Fruit fly (Drosophila melanogaster) whole organism, embryonic: ENCODE data around the gene CG46059.

ENCODE experiments used
- Antp ChIP-seq: fragments of 200-800 bp; sonication (Bioruptor generic); optimal IDR thresholded peaks from 3 replicates; lab custom pipeline; 2016; ENCODE audit warnings: missing biosample characterization, missing genetic modification characterization
- B-H1 ChIP-seq: fragments of 200-800 bp; sonication (Bioruptor generic); IDR thresholded peaks from 3 replicates; pipeline ENCODE4 v1.3.6; 2022; ENCODE audit warnings: missing biosample characterization, missing genetic modification characterization
- CG11247 ChIP-seq: fragments of 200-800 bp; sonication (Bioruptor generic); IDR thresholded peaks from 2 replicates; pipeline ENCODE4 v1.3.6; 2022; ENCODE audit warnings: missing biosample characterization, missing genetic modification characterization
- CG11504 ChIP-seq: fragments of 200-800 bp; sonication (Bioruptor generic); optimal IDR thresholded peaks from 3 replicates; lab custom pipeline; 2019; ENCODE audit warnings: missing biosample characterization, mild to moderate bottlenecking, missing genetic modification characterization, moderate library complexity
- CG12155 ChIP-seq: fragments of 200-800 bp; sonication (Bioruptor generic); optimal IDR thresholded peaks from 3 replicates; lab custom pipeline; 2016; ENCODE audit warnings: missing biosample characterization, missing genetic modification characterization
- CG15514 ChIP-seq: fragments of 200-800 bp; sonication (Bioruptor generic); optimal IDR thresholded peaks from 3 replicates; lab custom pipeline; 2017; ENCODE audit warnings: missing biosample characterization, missing genetic modification characterization, mild to moderate bottlenecking, moderate library complexity, missing genetic modification reagents
- CG16779 ChIP-seq: fragments of 200-800 bp; sonication (Bioruptor generic); IDR thresholded peaks from 2 replicates; pipeline ENCODE4 v1.3.6; 2022; ENCODE audit warnings: missing biosample characterization, missing genetic modification characterization
- CG16815 ChIP-seq: fragments of 200-800 bp; sonication (Bioruptor generic); optimal IDR thresholded peaks from 3 replicates; lab custom pipeline; 2017; ENCODE audit warnings: missing biosample characterization, mild to moderate bottlenecking, missing genetic modification characterization
- CG17912 ChIP-seq: fragments of 200-800 bp; sonication (Bioruptor generic); optimal IDR thresholded peaks from 2 replicates; lab custom pipeline; 2018; ENCODE audit warnings: missing biosample characterization, mild to moderate bottlenecking, missing genetic modification characterization
- CG18262 ChIP-seq: fragments of 200-800 bp; optimal IDR thresholded peaks from 3 replicates; lab custom pipeline; 2019; ENCODE audit warnings: missing biosample characterization, mild to moderate bottlenecking, missing genetic modification characterization, moderate library complexity
- CG2199 ChIP-seq: fragments of 200-800 bp; sonication (Bioruptor generic); IDR thresholded peaks from 3 replicates; pipeline ENCODE4 v1.3.6; 2022; ENCODE audit warnings: missing biosample characterization, missing genetic modification characterization
- CG2678 ChIP-seq: fragments of 200-800 bp; sonication (Bioruptor generic); optimal IDR thresholded peaks from 3 replicates; lab custom pipeline; 2019; ENCODE audit warnings: missing biosample characterization, mild to moderate bottlenecking, missing genetic modification characterization, moderate library complexity
- CG30403 ChIP-seq: fragments of 200-800 bp; sonication (Bioruptor generic); optimal IDR thresholded peaks from 3 replicates; lab custom pipeline; 2016; ENCODE audit warnings: missing biosample characterization, missing genetic modification characterization
- CG30431 ChIP-seq: fragments of 200-800 bp; sonication (Bioruptor generic); optimal IDR thresholded peaks from 2 replicates; lab custom pipeline; 2017; ENCODE audit warnings: missing biosample characterization, missing genetic modification characterization
- CG3281 ChIP-seq: fragments of 200-800 bp; sonication (Bioruptor generic); optimal IDR thresholded peaks from 3 replicates; lab custom pipeline; 2017; ENCODE audit warnings: missing biosample characterization, mild to moderate bottlenecking, missing genetic modification characterization
- CG6689 ChIP-seq: fragments of 200-800 bp; sonication (Bioruptor generic); IDR thresholded peaks from 2 replicates; pipeline ENCODE4 v1.3.6; 2022; ENCODE audit warnings: missing biosample characterization, missing genetic modification characterization
- CG7271 ChIP-seq: fragments of 200-800 bp; sonication (Bioruptor generic); optimal IDR thresholded peaks from 2 replicates; lab custom pipeline; 2018; ENCODE audit warnings: missing biosample characterization, mild to moderate bottlenecking, missing genetic modification characterization, moderate library complexity
- CG7556 ChIP-seq: fragments of 200-800 bp; sonication (Bioruptor generic); optimal IDR thresholded peaks from 2 replicates; lab custom pipeline; 2017; ENCODE audit warnings: missing biosample characterization, mild to moderate bottlenecking, missing genetic modification characterization
- CG8290 ChIP-seq, 3 experiments: fragments of 200-800 bp; sonication (Bioruptor generic); optimal IDR thresholded peaks; 2 replicates each; lab custom pipeline; 2016 to 2019; ENCODE audit warnings: missing biosample characterization in 3 of 3, missing genetic modification characterization in 3 of 3, mild to moderate bottlenecking in 2 of 3, moderate library complexity in 1 of 3
- CG8478 ChIP-seq: fragments of >200 bp; optimal IDR thresholded peaks from 2 replicates; lab custom pipeline; 2018
- CG9437 ChIP-seq: fragments of 200-800 bp; sonication (Bioruptor generic); optimal IDR thresholded peaks from 2 replicates; lab custom pipeline; 2018; ENCODE audit warnings: missing biosample characterization, mild to moderate bottlenecking, missing genetic modification characterization
- CG9817 ChIP-seq: fragments of 200-800 bp; sonication (Bioruptor generic); optimal IDR thresholded peaks from 2 replicates; lab custom pipeline; 2018; ENCODE audit warnings: missing biosample characterization, mild to moderate bottlenecking, missing genetic modification characterization, moderate library complexity
- CG9876 ChIP-seq: fragments of 200-800 bp; sonication (Bioruptor generic); optimal IDR thresholded peaks from 2 replicates; lab custom pipeline; 2016; ENCODE audit warnings: missing biosample characterization, missing genetic modification characterization
- CHES-1-like ChIP-seq: fragments of 200-800 bp; sonication (Bioruptor generic); optimal IDR thresholded peaks from 2 replicates; lab custom pipeline; 2016; ENCODE audit warnings: missing biosample characterization, missing genetic modification characterization
- Fer2 ChIP-seq: fragments of 200-800 bp; sonication (Bioruptor generic); optimal IDR thresholded peaks from 2 replicates; lab custom pipeline; 2018; ENCODE audit warnings: missing biosample characterization, mild to moderate bottlenecking, missing genetic modification characterization, moderate library complexity
- Hand ChIP-seq: fragments of 200-800 bp; sonication (Bioruptor generic); optimal IDR thresholded peaks from 2 replicates; lab custom pipeline; 2017; ENCODE audit warnings: mild to moderate bottlenecking, missing biosample characterization, missing genetic modification reagents, missing genetic modification characterization
- Lpt ChIP-seq: fragments of >200 bp; optimal IDR thresholded peaks from 2 replicates; lab custom pipeline; 2018; ENCODE audit warnings: missing biosample characterization, missing genetic modification characterization
- Nf-YA ChIP-seq: fragments of 200-800 bp; sonication (Bioruptor generic); IDR thresholded peaks from 2 replicates; pipeline ENCODE4 v1.3.6; 2022; ENCODE audit warnings: missing biosample characterization, missing genetic modification characterization
- Sry-β ChIP-seq: fragments of 200-800 bp; sonication (Bioruptor generic); optimal IDR thresholded peaks from 2 replicates; lab custom pipeline; 2018; ENCODE audit warnings: missing biosample characterization, mild to moderate bottlenecking, missing genetic modification characterization, moderate library complexity
- Sry-δ ChIP-seq: fragments of 200-800 bp; sonication (Bioruptor generic); optimal IDR thresholded peaks from 2 replicates; lab custom pipeline; 2016; ENCODE audit warnings: missing biosample characterization, missing genetic modification characterization
- Tbp ChIP-seq: fragments of >200 bp; optimal IDR thresholded peaks from 2 replicates; lab custom pipeline; 2018; ENCODE audit warnings: missing biosample characterization, missing genetic modification characterization
- al ChIP-seq: fragments of 200-800 bp; sonication (Bioruptor generic); IDR thresholded peaks from 2 replicates; pipeline ENCODE4 v1.3.6; 2022; ENCODE audit warnings: missing biosample characterization, missing genetic modification characterization
- ap ChIP-seq: fragments of 200-800 bp; sonication (Bioruptor generic); IDR thresholded peaks from 2 replicates; pipeline ENCODE4 v1.3.6; 2022; ENCODE audit warnings: missing biosample characterization, missing genetic modification characterization
- chif ChIP-seq, 2 experiments: fragments of 200-800 bp; sonication (Bioruptor generic); optimal IDR thresholded peaks; 3 replicates each; lab custom pipeline; 2016; ENCODE audit warnings: missing biosample characterization in 2 of 2, missing genetic modification characterization in 2 of 2
- da ChIP-seq: fragments of 200-800 bp; sonication (Bioruptor generic); optimal IDR thresholded peaks from 2 replicates; lab custom pipeline; 2016; ENCODE audit warnings: missing biosample characterization, missing genetic modification characterization
- dmrt99B ChIP-seq: fragments of 200-800 bp; sonication (Bioruptor generic); optimal IDR thresholded peaks from 2 replicates; lab custom pipeline; 2018; ENCODE audit warnings: missing biosample characterization, mild to moderate bottlenecking, missing genetic modification characterization, moderate library complexity
- ham ChIP-seq: fragments of 200-800 bp; sonication (Bioruptor generic); IDR thresholded peaks from 2 replicates; pipeline ENCODE4 v1.3.6; 2022; ENCODE audit warnings: missing biosample characterization, missing genetic modification characterization
- lab ChIP-seq: fragments of 200-800 bp; sonication (Bioruptor generic); optimal IDR thresholded peaks from 3 replicates; lab custom pipeline; 2017; ENCODE audit warnings: missing biosample characterization, missing genetic modification characterization, mild to moderate bottlenecking, moderate library complexity, missing genetic modification reagents
- mld ChIP-seq: fragments of 200-800 bp; sonication (Bioruptor generic); IDR thresholded peaks from 3 replicates; pipeline ENCODE4 v1.3.6; 2022; ENCODE audit warnings: missing biosample characterization, missing genetic modification characterization; ENCODE audit not compliant: partially characterized antibody
- nerfin-2 ChIP-seq: fragments of 200-800 bp; sonication (Bioruptor generic); IDR thresholded peaks from 2 replicates; pipeline ENCODE4 v1.3.6; 2022; ENCODE audit warnings: missing biosample characterization, missing genetic modification characterization; ENCODE audit not compliant: partially characterized antibody
- org-1 ChIP-seq: fragments of 200-800 bp; sonication (Bioruptor generic); optimal IDR thresholded peaks from 2 replicates; lab custom pipeline; 2017; ENCODE audit warnings: missing biosample characterization, missing genetic modification characterization
- p53 ChIP-seq: fragments of 200-800 bp; sonication (Bioruptor generic); optimal IDR thresholded peaks from 2 replicates; lab custom pipeline; 2016; ENCODE audit warnings: missing biosample characterization, missing genetic modification characterization
- repo ChIP-seq: fragments of 200-800 bp; sonication (Bioruptor generic); optimal IDR thresholded peaks from 2 replicates; lab custom pipeline; 2016; ENCODE audit warnings: missing biosample characterization, missing genetic modification characterization
- row ChIP-seq: fragments of 200-800 bp; sonication (Bioruptor generic); IDR thresholded peaks from 3 replicates; pipeline ENCODE4 v1.3.6; 2022; ENCODE audit warnings: missing biosample characterization, missing genetic modification characterization
- sim ChIP-seq: fragments of 200-800 bp; sonication (Bioruptor generic); IDR thresholded peaks from 2 replicates; pipeline ENCODE4 v1.3.6; 2022; ENCODE audit warnings: missing biosample characterization, missing genetic modification characterization
- stc ChIP-seq: fragments of 200-800 bp; sonication (Bioruptor generic); IDR thresholded peaks from 2 replicates; pipeline ENCODE4 v1.3.6; 2022; ENCODE audit warnings: missing biosample characterization, missing genetic modification characterization
- tgo ChIP-seq: fragments of 200-800 bp; sonication (Bioruptor generic); IDR thresholded peaks from 3 replicates; pipeline ENCODE4 v1.3.6; 2022; ENCODE audit warnings: missing biosample characterization, missing genetic modification characterization
- trh ChIP-seq: fragments of 200-800 bp; sonication (Bioruptor generic); optimal IDR thresholded peaks from 2 replicates; lab custom pipeline; 2016; ENCODE audit warnings: missing biosample characterization, missing genetic modification characterization
- tup ChIP-seq: fragments of 200-800 bp; sonication (Bioruptor generic); optimal IDR thresholded peaks from 2 replicates; lab custom pipeline; 2016; ENCODE audit warnings: missing biosample characterization, mild to moderate bottlenecking, missing genetic modification characterization, moderate library complexity
- unpg ChIP-seq: fragments of 200-800 bp; sonication (Bioruptor generic); optimal IDR thresholded peaks from 3 replicates; lab custom pipeline; 2018; ENCODE audit warnings: missing biosample characterization, mild to moderate bottlenecking, missing genetic modification characterization, moderate library complexity
- zfh1 ChIP-seq: fragments of 200-800 bp; sonication (Bioruptor generic); IDR thresholded peaks from 3 replicates; pipeline ENCODE4 v1.3.6; 2022; ENCODE audit warnings: missing biosample characterization, missing genetic modification characterization

The CG46059 gene

dm6 chr2L:19201841-19202240 lies 18.3 kb upstream of the CG46059 start (continued):
- TF ChIP-seq org-1 (GFP tag; lab: Kevin White, UChicago): no peak
- no peak for TF ChIP-seq B-H1 (GFP tag; lab: Robert Waterston, UW)
- no peak for TF ChIP-seq tgo (GFP tag; lab: Robert Waterston, UW)
- TF ChIP-seq sim (GFP tag; lab: Robert Waterston, UW): no peak
- no peak for TF ChIP-seq CG11247 (GFP tag; lab: Robert Waterston, UW)
- TF ChIP-seq CG8478 (lab: Kevin White, UChicago): no peak
- TF ChIP-seq al (GFP tag; lab: Robert Waterston, UW): no peak
- TF ChIP-seq CG9437: no peak
- TF ChIP-seq dmrt99B (tag; lab: Kevin White, UChicago): peak; percentile 9
- TF ChIP-seq CG30403 (GFP tag; lab: Kevin White, UChicago): no peak
- TF ChIP-seq p53 (GFP tag; lab: Kevin White, UChicago): no peak
- TF ChIP-seq CG3281 (GFP tag; lab: Kevin White, UChicago): no peak
- TF ChIP-seq trh (GFP tag; lab: Kevin White, UChicago): no peak
- peak; percentile 8 for TF ChIP-seq unpg (GFP tag; lab: Kevin White, UChicago)
- TF ChIP-seq CG17912 (GFP tag; lab: Kevin White, UChicago): no peak
- 0 out of 2 replicates have a peak, but pooled peaks have one; percentile 17 for TF ChIP-seq ap
- TF ChIP-seq CG30431 (GFP tag; lab: Kevin White, UChicago): no peak
- no peak for TF ChIP-seq stc (GFP tag; lab: Robert Waterston, UW)
- TF ChIP-seq Sry-β (GFP tag; lab: Kevin White, UChicago): no peak

DNA sequence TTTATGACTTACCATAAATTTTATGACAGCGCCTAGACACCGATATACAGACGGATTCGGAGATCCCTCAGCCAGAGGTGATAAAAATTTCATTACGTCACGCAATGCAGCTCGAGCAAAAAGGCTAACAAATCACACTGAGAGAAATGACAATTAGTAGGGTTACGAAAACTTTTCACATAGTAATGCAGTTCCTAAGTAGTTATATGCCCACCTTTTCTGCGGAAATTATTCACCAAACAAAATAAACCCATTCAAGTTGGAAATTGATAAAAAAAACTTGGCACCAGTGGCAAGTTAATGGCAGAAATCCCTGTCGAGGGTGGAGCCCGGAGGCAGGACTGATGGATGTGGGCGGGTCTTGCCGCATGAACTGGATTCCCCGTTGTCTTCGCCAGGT lies 16.6 kb upstream of the CG46059 start:
- TF ChIP-seq mld (GFP tag; lab: Robert Waterston, UW): no peak
- TF ChIP-seq CG12155 (GFP tag; lab: Kevin White, UChicago): no peak
- TF ChIP-seq repo (GFP tag; lab: Kevin White, UChicago): peak; percentile 11
- peak; percentile 1 for TF ChIP-seq CG9817 (tag; lab: Kevin White, UChicago)
- TF ChIP-seq Hand (GFP tag; lab: Kevin White, UChicago): no peak
- no peak for TF ChIP-seq Nf-YA (GFP tag; lab: Robert Waterston, UW)
- no peak for TF ChIP-seq nerfin-2 (GFP tag; lab: Robert Waterston, UW)
- no peak for TF ChIP-seq Sry-δ (GFP tag; lab: Kevin White, UChicago)
- no peak for TF ChIP-seq CG16815 (GFP tag; lab: Kevin White, UChicago)
- TF ChIP-seq Tbp (GFP tag; lab: Kevin White, UChicago): no peak
- TF ChIP-seq Fer2: no peak
- TF ChIP-seq CG7556 (GFP tag; lab: Kevin White, UChicago): peak; percentile 33
- TF ChIP-seq tup: no peak
- peak; percentile 3 for TF ChIP-seq CG15514 (GFP tag; lab: Kevin White, UChicago)
- TF ChIP-seq CG9876 (GFP tag; lab: Kevin White, UChicago): no peak
- TF ChIP-seq da: no peak
- peak; percentile 31 for TF ChIP-seq CG11504 (tag; lab: Kevin White, UChicago)
- TF ChIP-seq CG6689 (GFP tag; lab: Robert Waterston, UW): peak; percentile 36; the same call in 1 of the 2 replicates
- peak; percentile 24 to 39 for TF ChIP-seq chif (GFP tag; optimal IDR thresholded peaks at IDR 0.05; lab: Kevin White, UChicago)
- no peak for TF ChIP-seq CG2199
- no peak for TF ChIP-seq Lpt (GFP tag; lab: Kevin White, UChicago)
- peak; percentile 51 for TF ChIP-seq lab
- 0 out of 3 replicates have a peak, but pooled peaks have one; percentile 20 for TF ChIP-seq zfh1 (GFP tag; lab: Robert Waterston, UW)
- peak; percentile 2 for TF ChIP-seq CHES-1-like (GFP tag; lab: Kevin White, UChicago)
- peak; percentile 37; the same call in 1 of the 3 replicates for TF ChIP-seq row (GFP tag; lab: Robert Waterston, UW)
- no peak for TF ChIP-seq ham (GFP tag; lab: Robert Waterston, UW)
- TF ChIP-seq CG7271 (tag; lab: Kevin White, UChicago): no peak
- TF ChIP-seq Antp (GFP tag; lab: Kevin White, UChicago): peak; percentile 24
- TF ChIP-seq CG2678 (tag; lab: Kevin White, UChicago): peak; percentile 34
- TF ChIP-seq CG16779: no peak
- no peak for TF ChIP-seq CG18262 (tag; lab: Kevin White, UChicago)
- no peak for TF ChIP-seq CG8290 (GFP tag; optimal IDR thresholded peaks at IDR 0.05; lab: Kevin White, UChicago)
- TF ChIP-seq CG8290 (tag; optimal IDR thresholded peaks at IDR 0.05; lab: Kevin White, UChicago): no peak
